Worm (Caenorhabditis elegans) whole organism, L4/young adult: Measurements from ENCODE around the gene F48F7.5.
A peak's percentile ranks its signal among the peaks of the same experiment; 100 is the strongest.

ENCODE experiments used
- W03F9.2 ChIP-seq: fragments of 150-350 bp; optimal IDR thresholded peaks from 2 replicates; lab custom pipeline; 2014; ENCODE audit warnings: missing biosample characterization, missing genetic modification characterization
- dao-5 ChIP-seq: sonication (generic microtip); optimal IDR thresholded peaks from 2 replicates; lab custom pipeline; 2016; ENCODE audit warnings: missing genotype, missing genetic modification characterization, moderate library complexity, missing compliant biosample characterization
- him-1 ChIP-seq: sonication (generic microtip); optimal IDR thresholded peaks from 2 replicates; lab custom pipeline; 2016; ENCODE audit warnings: missing genotype, missing genetic modification reagents, missing genetic modification characterization, missing compliant biosample characterization

F48F7.5 gene

DNA sequence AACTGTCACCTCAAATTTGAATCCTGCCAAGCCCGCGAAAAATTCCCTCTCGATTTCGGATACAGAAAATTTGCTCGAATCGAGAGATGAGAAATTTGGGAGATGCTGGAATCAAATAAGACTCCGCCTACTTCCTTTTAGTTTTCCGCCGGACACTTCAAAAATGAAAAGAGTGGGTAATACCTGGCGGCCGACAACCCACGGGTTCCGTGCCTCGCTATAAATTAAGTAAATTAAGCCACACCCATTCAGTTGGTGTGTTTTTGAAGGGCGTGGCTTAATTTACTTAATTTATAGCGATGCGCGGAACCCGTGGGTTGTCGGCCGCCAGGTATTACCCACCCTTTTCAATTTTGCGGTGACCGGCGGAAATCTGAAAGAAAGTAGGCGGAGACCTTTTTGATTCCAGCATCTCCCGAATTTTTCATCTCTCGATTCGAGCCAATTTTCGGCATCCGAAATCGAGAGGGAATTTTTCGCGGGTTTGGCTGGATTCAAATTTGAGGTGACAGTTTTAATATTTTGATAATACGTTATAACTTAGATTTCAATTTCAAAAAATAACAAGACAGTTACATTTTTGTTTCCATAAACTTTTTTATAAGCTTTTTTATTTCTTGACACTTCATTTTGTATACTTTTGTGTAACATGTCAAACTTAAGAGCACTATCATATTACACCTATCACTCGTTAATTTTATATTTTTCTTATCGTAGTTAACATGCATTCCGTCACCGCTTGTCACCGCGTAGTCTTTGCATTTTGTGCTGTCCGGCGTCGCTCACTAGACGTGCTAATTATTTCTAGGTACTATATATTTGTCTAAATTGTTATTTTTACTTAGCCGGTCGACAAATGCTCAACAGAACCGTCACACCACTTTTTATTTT lies 28.5 kb upstream of the F48F7.5 start:
- TF ChIP-seq him-1 (no peak), W03F9.2 (tag; lab: Kevin White, UChicago) (no peak), dao-5 (tag; lab: Kevin White, UChicago) (no peak)

DNA sequence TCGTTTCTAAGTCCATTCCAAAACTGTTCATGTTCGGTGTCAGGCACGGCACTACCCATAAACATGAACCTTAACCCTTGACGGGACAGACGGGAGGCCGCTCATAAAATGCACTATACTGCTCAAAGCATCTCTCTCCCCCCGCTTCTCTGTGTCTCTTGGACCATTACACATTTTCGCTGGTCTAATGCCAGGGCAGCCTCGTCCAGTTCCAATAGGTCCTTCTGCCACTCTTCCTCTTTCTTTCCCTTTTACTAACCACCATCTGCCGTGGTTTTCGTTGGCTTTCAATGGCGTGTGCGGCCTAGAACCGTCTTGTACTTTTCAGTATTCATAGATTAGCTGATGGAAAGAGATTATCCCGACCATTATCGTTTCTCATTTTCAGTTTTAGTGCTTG lies 27.3 kb upstream of the F48F7.5 start:
- TF ChIP-seq dao-5 (tag; lab: Kevin White, UChicago) (no peak), W03F9.2 (tag; lab: Kevin White, UChicago) (no peak), him-1 (no peak)

DNA sequence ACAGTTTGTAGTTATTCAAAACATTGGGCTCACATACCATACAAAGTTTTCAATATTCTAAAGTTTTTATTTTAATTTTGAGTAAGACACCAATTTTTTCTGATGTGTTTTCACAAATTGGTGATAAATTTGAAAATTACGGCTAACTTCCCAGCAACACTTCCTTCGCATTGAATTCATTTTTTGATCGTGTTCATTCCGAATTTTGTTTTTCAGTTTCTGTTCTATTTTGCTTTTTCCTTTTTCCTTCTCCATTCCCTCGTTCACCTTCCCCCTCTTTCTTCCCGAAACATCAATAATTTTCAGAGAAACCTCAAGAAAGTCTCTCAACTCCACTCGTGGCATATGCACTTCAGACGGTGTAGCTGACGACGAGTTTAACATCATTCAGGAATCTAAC lies 26.6 kb upstream of the F48F7.5 start, which contains the start of gene alg-1:
TSS of gene alg-1 (plus strand) at position 301 of the 400 bp plus-strand sequence.
- TF ChIP-seq W03F9.2 (tag; lab: Kevin White, UChicago) (no peak), him-1 (no peak), dao-5 (tag; lab: Kevin White, UChicago) (no peak)

DNA sequence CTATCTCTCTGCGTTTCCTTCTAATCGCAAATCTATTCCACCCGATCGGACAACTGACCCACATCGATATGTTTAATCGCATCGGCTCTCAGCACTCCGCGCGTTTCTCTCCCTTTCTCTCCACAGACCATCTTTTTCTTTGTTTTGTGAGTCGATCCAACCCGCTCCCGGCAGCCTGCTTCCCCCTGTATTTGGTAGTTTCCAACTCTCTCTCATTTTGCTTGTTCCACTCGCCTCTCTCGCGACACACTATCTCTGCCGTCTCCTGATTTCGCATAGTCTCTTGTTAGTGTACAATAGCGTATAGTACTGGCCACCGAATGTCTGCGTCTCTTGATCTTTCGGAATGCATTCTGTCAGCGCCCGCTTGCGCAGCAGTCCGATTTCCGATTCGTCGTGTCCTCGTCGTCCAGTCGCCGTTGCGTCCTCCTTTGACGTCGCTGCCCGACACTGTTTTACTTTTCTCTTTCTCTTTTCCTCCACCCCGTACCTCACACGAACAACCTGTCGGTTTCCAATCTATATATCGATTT lies 24.8 kb upstream of the F48F7.5 start:
- TF ChIP-seq him-1 (no peak), W03F9.2 (tag; lab: Kevin White, UChicago) (peak; percentile 25)

DNA sequence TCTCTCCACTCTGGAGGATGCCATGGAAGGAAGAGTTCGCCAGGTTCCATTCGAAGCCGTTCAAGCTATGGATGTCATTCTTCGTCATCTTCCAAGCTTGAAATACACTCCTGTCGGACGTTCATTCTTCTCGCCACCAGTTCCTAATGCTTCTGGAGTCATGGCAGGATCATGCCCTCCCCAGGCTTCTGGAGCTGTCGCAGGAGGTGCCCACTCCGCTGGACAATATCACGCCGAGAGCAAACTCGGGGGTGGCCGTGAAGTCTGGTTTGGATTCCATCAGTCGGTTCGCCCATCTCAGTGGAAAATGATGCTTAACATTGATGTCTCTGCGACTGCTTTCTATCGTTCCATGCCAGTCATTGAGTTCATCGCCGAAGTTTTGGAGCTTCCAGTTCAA lies 23.1 kb upstream of the F48F7.5 start:
- no peak for TF ChIP-seq him-1
- no peak for TF ChIP-seq W03F9.2 (tag; lab: Kevin White, UChicago)
- no peak for TF ChIP-seq dao-5 (tag; lab: Kevin White, UChicago)

ce11 chrX:13958451-13958850 lies 17.0 kb upstream of the F48F7.5 start:
- TF ChIP-seq him-1 (no peak), dao-5 (tag; lab: Kevin White, UChicago) (no peak), W03F9.2 (tag; lab: Kevin White, UChicago) (no peak)

DNA sequence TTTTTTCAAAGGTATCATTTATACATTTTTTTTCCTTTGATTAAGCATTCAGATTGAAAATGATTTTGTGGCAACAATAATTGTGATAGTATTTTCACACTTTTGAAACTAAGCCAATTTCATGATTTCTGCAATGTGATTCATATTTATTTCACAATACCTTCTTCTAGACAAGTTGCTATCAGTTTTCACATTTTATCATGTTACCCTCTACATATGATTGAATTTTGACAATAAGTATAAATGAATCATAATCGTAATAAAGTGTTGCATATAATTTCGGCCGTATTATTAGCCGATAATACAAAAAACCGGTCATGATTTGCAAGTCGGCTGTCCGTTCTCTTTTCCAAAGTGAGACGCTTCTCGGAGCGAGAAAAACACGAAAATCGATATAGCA lies 16.1 kb upstream of the F48F7.5 start:
- TF ChIP-seq him-1 (no peak), W03F9.2 (tag; lab: Kevin White, UChicago) (no peak), dao-5 (tag; lab: Kevin White, UChicago) (no peak)

DNA sequence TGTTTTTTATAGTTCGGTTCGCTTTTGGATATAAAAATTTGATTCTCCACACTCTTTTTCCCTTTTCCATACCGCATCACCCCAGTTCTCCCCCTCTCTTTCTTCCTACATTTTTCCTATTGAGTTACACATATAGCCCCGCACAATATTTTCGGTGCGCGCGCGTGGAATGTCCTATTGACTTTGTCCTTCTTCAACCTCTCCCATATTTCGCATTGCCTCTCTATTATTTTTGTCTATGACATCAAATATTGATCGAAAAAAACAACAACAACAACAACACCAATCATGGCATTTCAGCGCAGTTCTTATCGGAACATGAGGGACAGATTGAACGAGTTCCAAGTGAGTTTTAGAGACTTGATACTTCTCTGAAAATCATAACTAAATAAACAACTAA lies 15.6 kb upstream of the F48F7.5 start, which contains the start of gene syx-2:
TSS of gene syx-2 (plus strand) at position 301 of the 400 bp plus-strand sequence.
- TF ChIP-seq him-1 (no peak), dao-5 (tag; lab: Kevin White, UChicago) (no peak), W03F9.2 (tag; lab: Kevin White, UChicago) (no peak)

ce11 chrX:13963203-13963602 lies 12.2 kb upstream of the F48F7.5 start, which contains the start of gene F48F7.3:
F48F7.3 (plus strand) TSS chrX:13963503.
- no peak for TF ChIP-seq him-1
- no peak for TF ChIP-seq W03F9.2 (tag; lab: Kevin White, UChicago)
- TF ChIP-seq dao-5 (tag; lab: Kevin White, UChicago), result no peak

DNA sequence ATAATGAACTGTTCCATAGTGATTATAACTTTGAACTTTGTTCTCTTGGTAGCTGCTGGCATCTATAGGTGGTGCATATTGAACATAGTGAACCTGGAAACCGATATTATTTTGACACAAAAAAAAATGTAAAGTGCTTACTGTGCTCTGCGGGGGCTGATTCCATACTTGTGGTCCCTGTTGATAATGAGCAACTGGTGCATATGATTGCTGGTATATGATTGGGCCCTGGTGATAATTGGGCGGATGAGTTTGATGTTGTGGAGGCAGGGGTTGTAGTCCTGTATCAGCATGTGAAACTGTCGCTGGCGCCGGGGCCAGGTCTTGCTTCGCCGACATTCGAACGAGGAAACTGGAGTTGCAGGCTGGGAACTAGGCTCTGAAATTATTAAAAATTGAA lies 7.2 kb upstream of the F48F7.5 start, which contains the start of gene pqn-39:
TSS of gene pqn-39 (minus strand) at position 385 of the 400 bp plus-strand sequence.
- no peak for TF ChIP-seq him-1
- no peak for TF ChIP-seq dao-5 (tag; lab: Kevin White, UChicago)
- no peak for TF ChIP-seq W03F9.2 (tag; lab: Kevin White, UChicago)

DNA sequence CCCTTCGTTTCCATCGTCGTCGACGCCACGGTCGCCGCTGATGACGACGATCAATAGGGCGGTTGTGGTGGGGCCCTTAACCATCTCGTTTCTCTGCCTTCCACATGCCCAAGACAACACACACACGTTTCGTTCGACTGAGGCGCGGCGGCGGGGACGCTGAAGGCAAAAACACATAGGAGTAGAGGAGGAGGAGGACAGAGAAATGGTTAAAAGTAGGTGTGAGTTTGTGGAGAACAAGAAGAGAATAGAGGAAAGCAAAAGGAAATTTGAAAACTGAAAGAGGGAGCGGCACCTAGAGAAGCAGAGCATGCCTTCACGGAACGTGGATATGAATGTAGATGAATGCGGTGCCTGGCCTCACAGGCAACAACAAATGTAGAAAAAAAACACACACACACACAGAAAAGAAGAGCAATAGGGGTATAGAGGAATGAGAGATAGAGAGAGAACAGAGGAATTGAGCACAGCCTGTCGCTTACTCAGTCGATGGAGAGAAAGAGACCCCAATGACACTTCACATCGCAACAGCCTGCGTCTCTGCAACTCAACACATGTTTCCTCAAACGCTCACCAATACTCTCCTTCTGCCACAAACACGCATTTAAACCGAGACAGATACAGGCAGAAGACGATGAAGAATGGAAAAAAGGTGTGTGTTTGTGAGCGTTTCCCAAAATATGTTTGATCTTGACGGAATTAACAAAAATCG lies 6.0 kb upstream of the F48F7.5 start:
- TF ChIP-seq W03F9.2 (tag; lab: Kevin White, UChicago) (peak; percentile 57), him-1 (peak; percentile 86), dao-5 (tag; lab: Kevin White, UChicago) (no peak)

DNA sequence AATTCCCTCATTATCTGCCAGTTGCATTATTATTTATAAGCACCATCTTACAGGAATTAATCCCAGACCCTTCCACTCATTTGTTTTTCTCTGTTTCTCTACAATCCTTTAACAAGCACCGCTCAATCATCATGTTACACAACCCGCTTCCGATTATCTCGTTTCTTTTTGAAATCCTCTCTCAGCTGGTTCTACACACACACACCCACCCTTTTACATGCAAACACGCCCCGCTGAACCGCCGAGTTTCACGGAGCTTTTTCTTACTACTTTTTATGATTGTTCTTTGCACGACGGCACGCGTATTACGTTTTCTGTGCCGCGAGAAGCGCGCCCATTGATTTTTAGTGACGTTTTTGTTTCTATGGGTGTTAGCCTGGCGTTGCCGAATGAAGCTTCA lies 1.7 kb upstream of the F48F7.5 start:
- TF ChIP-seq W03F9.2 (tag; lab: Kevin White, UChicago) (no peak), dao-5 (tag; lab: Kevin White, UChicago) (no peak), him-1 (no peak)

ce11 chrX:13974448-13975071 lies 893 bp upstream of the F48F7.5 start:
- TF ChIP-seq dao-5 (tag; lab: Kevin White, UChicago) (no peak), him-1 (no peak), W03F9.2 (tag; lab: Kevin White, UChicago) (no peak)
